Comparison of ENCODE assay signal across 6 fruit fly cellular contexts in genomic region chrX:19153288-19154130, dm6.
TF ChIP-seq lines count a peak whose summit lies in the region.

No protein-coding gene starts in this region.

- TF ChIP-seq CTCF in whole organism, embryonic (GFP tag; optimal IDR thresholded peaks at IDR 0.05; lab: Kevin White, UChicago) = no peak

TF ChIP-seq in whole organism, 6 proteins besides CTCF, POLR2A, EP300 and RAD21:
- TF ChIP-seq CG8478 (optimal IDR thresholded peaks at IDR 0.05; lab: Kevin White, UChicago) (no peak), pan (optimal IDR thresholded peaks at IDR 0.05; lab: Kevin White, UChicago) (no peak), Dll (optimal IDR thresholded peaks at IDR 0.05; lab: Kevin White, UChicago) (peak; percentile 77)

TF ChIP-seq in whole organism, adult, 20 proteins besides CTCF, POLR2A, EP300 and RAD21 (continues in another document):
- TF ChIP-seq CG33017 (tag; optimal IDR thresholded peaks at IDR 0.05; lab: Kevin White, UChicago) (no peak), CG11617 (GFP tag; optimal IDR thresholded peaks at IDR 0.05; lab: Kevin White, UChicago) (no peak), cnc (optimal IDR thresholded peaks at IDR 0.05; lab: Kevin White, UChicago) (no peak), kay (GFP tag; lab: Kevin White, UChicago; ENCODE audit: borderline replicate concordance) (peak; percentile 93), CG7045 (GFP tag; optimal IDR thresholded peaks at IDR 0.05; lab: Kevin White, UChicago) (no peak), toe (GFP tag; optimal IDR thresholded peaks at IDR 0.05; lab: Kevin White, UChicago) (no peak), Crg-1 (GFP tag; optimal IDR thresholded peaks at IDR 0.05; lab: Kevin White, UChicago) (no peak), Hr96 (GFP tag; optimal IDR thresholded peaks at IDR 0.05; lab: Kevin White, UChicago) (no peak), CG5204 (GFP tag; optimal IDR thresholded peaks at IDR 0.05; lab: Kevin White, UChicago) (no peak), CG1620 (GFP tag; optimal IDR thresholded peaks at IDR 0.05; lab: Kevin White, UChicago) (no peak), pad (GFP tag; optimal IDR thresholded peaks at IDR 0.05; lab: Kevin White, UChicago) (peak; percentile 94), ovo (GFP tag; optimal IDR thresholded peaks at IDR 0.05; lab: Kevin White, UChicago) (no peak), bab1 (GFP tag; optimal IDR thresholded peaks at IDR 0.05; lab: Kevin White, UChicago) (peak; percentile 63), CG7101 (tag; optimal IDR thresholded peaks at IDR 0.05; lab: Kevin White, UChicago) (no peak), CG12768 (GFP tag; optimal IDR thresholded peaks at IDR 0.05; lab: Kevin White, UChicago) (peak; percentile 53), Clk (GFP tag; optimal IDR thresholded peaks at IDR 0.05; lab: Kevin White, UChicago) (no peak), cic (GFP tag; optimal IDR thresholded peaks at IDR 0.05; lab: Kevin White, UChicago) (peak; percentile 66), CG14711 (tag; optimal IDR thresholded peaks at IDR 0.05; lab: Kevin White, UChicago) (no peak)

TF ChIP-seq in whole organism, embryonic, 481 proteins besides CTCF, POLR2A, EP300 and RAD21 (continues in another document):
- TF ChIP-seq CG9817 (tag; optimal IDR thresholded peaks at IDR 0.05; lab: Kevin White, UChicago) (no peak), chif (GFP tag; optimal IDR thresholded peaks at IDR 0.05; lab: Kevin White, UChicago) (no peak), CkIIα-i1 (GFP tag; IDR thresholded peaks at IDR 0.05; lab: Robert Waterston, UW) (no peak), CG17186 (GFP tag; optimal IDR thresholded peaks at IDR 0.05; lab: Kevin White, UChicago) (no peak), h (optimal IDR thresholded peaks at IDR 0.05; lab: Kevin White, UChicago) (no peak), CG8924 (tag; optimal IDR thresholded peaks at IDR 0.05; lab: Kevin White, UChicago) (peak; percentile 8), bowl (GFP tag; IDR thresholded peaks at IDR 0.05; lab: Robert Waterston, UW) (no peak), CG16779 (GFP tag; IDR thresholded peaks at IDR 0.05; lab: Robert Waterston, UW) (no peak), Nf-YA (GFP tag; IDR thresholded peaks at IDR 0.05; lab: Robert Waterston, UW) (peak; percentile 14; the same call in 1 of the 2 replicates), CG12769 (tag; optimal IDR thresholded peaks at IDR 0.05; lab: Kevin White, UChicago) (peak; percentile 66), C15 (GFP tag; IDR thresholded peaks at IDR 0.05; lab: Robert Waterston, UW) (no peak), cad (GFP tag; optimal IDR thresholded peaks at IDR 0.05; lab: Kevin White, UChicago) (no peak), cas (GFP tag; IDR thresholded peaks at IDR 0.05; lab: Robert Waterston, UW) (no peak), CG31388 (GFP tag; optimal IDR thresholded peaks at IDR 0.05; lab: Kevin White, UChicago) (no peak), so (GFP tag; IDR thresholded peaks at IDR 0.05; lab: Robert Waterston, UW) (peak; percentile 33; the same call in 1 of the 3 replicates), Med (GFP tag; lab: Kevin White, UChicago) (peak; percentile 80), CG6791 (GFP tag; IDR thresholded peaks at IDR 0.05; lab: Robert Waterston, UW; ENCODE audit: partially characterized antibody) (0 out of 3 replicates have a peak, but pooled peaks have one; percentile 17), danr (GFP tag; IDR thresholded peaks at IDR 0.05; lab: Robert Waterston, UW) (no peak), ash1 (GFP tag; optimal IDR thresholded peaks at IDR 0.05; lab: Kevin White, UChicago) (no peak)

TF ChIP-seq in whole organism, prepupa, 60 proteins besides CTCF, POLR2A, EP300 and RAD21 (continues in another document):
- TF ChIP-seq svp (GFP tag; lab: Kevin White, UChicago) (peak; percentile 94), Eip78C (GFP tag; lab: Kevin White, UChicago) (peak; percentile 34), spab (GFP tag; optimal IDR thresholded peaks at IDR 0.05; lab: Kevin White, UChicago) (no peak), esn (GFP tag; optimal IDR thresholded peaks at IDR 0.05; lab: Kevin White, UChicago) (no peak), CG16779 (tag; optimal IDR thresholded peaks at IDR 0.05; lab: Kevin White, UChicago) (peak; percentile 52), CG32006 (GFP tag; optimal IDR thresholded peaks at IDR 0.05; lab: Kevin White, UChicago) (no peak), Hr4 (GFP tag; optimal IDR thresholded peaks at IDR 0.05; lab: Kevin White, UChicago) (no peak), Ets96B (tag; optimal IDR thresholded peaks at IDR 0.05; lab: Kevin White, UChicago) (no peak), CG10631 (GFP tag; optimal IDR thresholded peaks at IDR 0.05; lab: Kevin White, UChicago) (no peak), CG11762 (GFP tag; optimal IDR thresholded peaks at IDR 0.05; lab: Kevin White, UChicago; ENCODE audit: insufficient read depth) (no peak), Lpt (GFP tag; optimal IDR thresholded peaks at IDR 0.05; lab: Kevin White, UChicago) (no peak), CG31627 (GFP tag; optimal IDR thresholded peaks at IDR 0.05; lab: Kevin White, UChicago) (no peak), CG1621 (tag; optimal IDR thresholded peaks at IDR 0.05; lab: Kevin White, UChicago) (no peak), Hr39 (GFP tag; optimal IDR thresholded peaks at IDR 0.05; lab: Kevin White, UChicago) (no peak), OdsH (GFP tag; optimal IDR thresholded peaks at IDR 0.05; lab: Kevin White, UChicago) (no peak), net (GFP tag; optimal IDR thresholded peaks at IDR 0.05; lab: Kevin White, UChicago) (no peak), Eip75B (GFP tag; optimal IDR thresholded peaks at IDR 0.05; lab: Kevin White, UChicago) (peak; percentile 62), Gug (GFP tag; IDR thresholded peaks at IDR 0.05; lab: Robert Waterston, UW) (peak; percentile 47; the same call in 1 of the 2 replicates), CG3919 (GFP tag; optimal IDR thresholded peaks at IDR 0.05; lab: Kevin White, UChicago) (peak; percentile 2), Sox102F (GFP tag; optimal IDR thresholded peaks at IDR 0.05; lab: Kevin White, UChicago) (peak; percentile 50)

TF ChIP-seq in whole organism, pupa, 21 proteins besides CTCF, POLR2A, EP300 and RAD21:
- TF ChIP-seq Pif1A (GFP tag; optimal IDR thresholded peaks at IDR 0.05; lab: Kevin White, UChicago) (no peak), CG10348 (GFP tag; IDR thresholded peaks at IDR 0.05; lab: Robert Waterston, UW) (no peak), CG12605 (GFP tag; IDR thresholded peaks at IDR 0.05; lab: Robert Waterston, UW) (0 out of 2 replicates have a peak, but pooled peaks have one; percentile 17), CG17806 (tag; optimal IDR thresholded peaks at IDR 0.05; lab: Kevin White, UChicago) (no peak), CG14655 (GFP tag; optimal IDR thresholded peaks at IDR 0.05; lab: Kevin White, UChicago) (no peak), Ets98B (GFP tag; IDR thresholded peaks at IDR 0.05; lab: Robert Waterston, UW) (peak; percentile 46; the same call in 1 of the 2 replicates), Pif1B (GFP tag; optimal IDR thresholded peaks at IDR 0.05; lab: Kevin White, UChicago) (peak; percentile 49), EcR (GFP tag; optimal IDR thresholded peaks at IDR 0.05; lab: Kevin White, UChicago) (peak; percentile 82), CG34367 (tag; optimal IDR thresholded peaks at IDR 0.05; lab: Kevin White, UChicago) (no peak), gl (tag; optimal IDR thresholded peaks at IDR 0.05; lab: Kevin White, UChicago) (peak; percentile 6), CG13204 (GFP tag; optimal IDR thresholded peaks at IDR 0.05; lab: Kevin White, UChicago) (peak; percentile 79), CG15710 (tag; optimal IDR thresholded peaks at IDR 0.05; lab: Kevin White, UChicago) (no peak), Snoo (tag; optimal IDR thresholded peaks at IDR 0.05; lab: Kevin White, UChicago) (no peak), CG32121 (GFP tag; IDR thresholded peaks at IDR 0.05; lab: Robert Waterston, UW) (peak; percentile 50), CG4496 (GFP tag; IDR thresholded peaks at IDR 0.05; lab: Robert Waterston, UW) (peak; percentile 64), D1 (tag; optimal IDR thresholded peaks at IDR 0.05; lab: Kevin White, UChicago) (no peak), fd96Ca (GFP tag; IDR thresholded peaks at IDR 0.05; lab: Robert Waterston, UW) (peak; percentile 56; the same call in 2 of the 3 replicates), CG8159 (tag; optimal IDR thresholded peaks at IDR 0.05; lab: Kevin White, UChicago) (no peak)

TF ChIP-seq in whole organism, wandering third instar larva, 38 proteins besides CTCF, POLR2A, EP300 and RAD21 (continues in another document):
- TF ChIP-seq Vsx2 (GFP tag; optimal IDR thresholded peaks at IDR 0.05; lab: Kevin White, UChicago; ENCODE audit: partially characterized antibody) = peak; percentile 38
- TF ChIP-seq Hr83 (GFP tag; optimal IDR thresholded peaks at IDR 0.05; lab: Kevin White, UChicago; ENCODE audit: poor library complexity, severe bottlenecking) = no peak
- no peak for TF ChIP-seq woc (GFP tag; optimal IDR thresholded peaks at IDR 0.05; lab: Kevin White, UChicago)
- TF ChIP-seq psq (GFP tag; optimal IDR thresholded peaks at IDR 0.05; lab: Kevin White, UChicago) = no peak
- TF ChIP-seq h (GFP tag; optimal IDR thresholded peaks at IDR 0.05; lab: Kevin White, UChicago) = peak; percentile 57
- TF ChIP-seq N (GFP tag; optimal IDR thresholded peaks at IDR 0.05; lab: Kevin White, UChicago) = no peak
- peak; percentile 91 for TF ChIP-seq Dif (GFP tag; optimal IDR thresholded peaks at IDR 0.05; lab: Kevin White, UChicago; ENCODE audit: partially characterized antibody)
- TF ChIP-seq lola (GFP tag; optimal IDR thresholded peaks at IDR 0.05; lab: Kevin White, UChicago) = no peak
- TF ChIP-seq CG9705 (GFP tag; optimal IDR thresholded peaks at IDR 0.05; lab: Kevin White, UChicago) = no peak
- no peak for TF ChIP-seq sv (GFP tag; optimal IDR thresholded peaks at IDR 0.05; lab: Kevin White, UChicago)
- TF ChIP-seq dsf (GFP tag; optimal IDR thresholded peaks at IDR 0.05; lab: Kevin White, UChicago; ENCODE audit: borderline replicate concordance) = no peak
- no peak for TF ChIP-seq dmrt93B (GFP tag; optimal IDR thresholded peaks at IDR 0.05; lab: Kevin White, UChicago)
- TF ChIP-seq Mio (GFP tag; optimal IDR thresholded peaks at IDR 0.05; lab: Kevin White, UChicago) = no peak
- TF ChIP-seq Dfd (GFP tag; optimal IDR thresholded peaks at IDR 0.05; lab: Kevin White, UChicago) = no peak
- TF ChIP-seq OdsH (GFP tag; optimal IDR thresholded peaks at IDR 0.05; lab: Kevin White, UChicago) = no peak
- no peak for TF ChIP-seq rgr (GFP tag; optimal IDR thresholded peaks at IDR 0.05; lab: Kevin White, UChicago)
- no peak for TF ChIP-seq GATAd (GFP tag; optimal IDR thresholded peaks at IDR 0.05; lab: Kevin White, UChicago)
- peak; percentile 49 for TF ChIP-seq fru (GFP tag; optimal IDR thresholded peaks at IDR 0.05; lab: Kevin White, UChicago)
- peak; percentile 93 for TF ChIP-seq Jra (GFP tag; optimal IDR thresholded peaks at IDR 0.05; lab: Kevin White, UChicago)
- no peak for TF ChIP-seq HLH106 (tag; optimal IDR thresholded peaks at IDR 0.05; lab: Kevin White, UChicago)
- TF ChIP-seq CrebA (GFP tag; optimal IDR thresholded peaks at IDR 0.05; lab: Kevin White, UChicago; ENCODE audit: borderline replicate concordance) = peak; percentile 33
- TF ChIP-seq Abd-B (GFP tag; optimal IDR thresholded peaks at IDR 0.05; lab: Kevin White, UChicago) = no peak
- TF ChIP-seq ey (GFP tag; optimal IDR thresholded peaks at IDR 0.05; lab: Kevin White, UChicago) = no peak
- TF ChIP-seq Rel (GFP tag; optimal IDR thresholded peaks at IDR 0.05; lab: Kevin White, UChicago) = peak; percentile 69
- peak; percentile 62 for TF ChIP-seq Rel (tag; optimal IDR thresholded peaks at IDR 0.05; lab: Kevin White, UChicago)
